Worm (Caenorhabditis elegans): Measurements from ENCODE around the gene R11E3.2.

R11E3.2 gene

ce11 chrIV:4810377-4810984, 38.6 kb downstream of the R11E3.2 start, which contains the start of gene eif-1.A (continued):
- TF ChIP-seq unc-98 (GFP tag; IDR thresholded peaks at IDR 0.05) (no peak), blmp-1 (tag; optimal IDR thresholded peaks at IDR 0.05) (no peak), ces-1 (GFP tag; optimal IDR thresholded peaks at IDR 0.05) (no peak), egl-13 (tag; optimal IDR thresholded peaks at IDR 0.05) (peak; percentile 13), lsy-2 (tag; optimal IDR thresholded peaks at IDR 0.05) (peak; percentile 63 to 85), lin-14 (GFP tag; optimal IDR thresholded peaks at IDR 0.05) (no peak), zag-1 (tag; optimal IDR thresholded peaks at IDR 0.05) (no peak), fkh-8 (tag; optimal IDR thresholded peaks at IDR 0.05) (peak; percentile 34), ceh-8 (GFP tag; optimal IDR thresholded peaks at IDR 0.05) (no peak), nhr-237 (tag; optimal IDR thresholded peaks at IDR 0.05) (no peak), xbp-1 (tag; optimal IDR thresholded peaks at IDR 0.05) (peak; percentile 45), ceh-88 (GFP tag; IDR thresholded peaks at IDR 0.05) (no peak), rnt-1 (tag; optimal IDR thresholded peaks at IDR 0.05) (peak; percentile 51), skn-1 (tag; optimal IDR thresholded peaks at IDR 0.05) (peak; percentile 81), ztf-11 (tag; optimal IDR thresholded peaks at IDR 0.05) (no peak)

DNA sequence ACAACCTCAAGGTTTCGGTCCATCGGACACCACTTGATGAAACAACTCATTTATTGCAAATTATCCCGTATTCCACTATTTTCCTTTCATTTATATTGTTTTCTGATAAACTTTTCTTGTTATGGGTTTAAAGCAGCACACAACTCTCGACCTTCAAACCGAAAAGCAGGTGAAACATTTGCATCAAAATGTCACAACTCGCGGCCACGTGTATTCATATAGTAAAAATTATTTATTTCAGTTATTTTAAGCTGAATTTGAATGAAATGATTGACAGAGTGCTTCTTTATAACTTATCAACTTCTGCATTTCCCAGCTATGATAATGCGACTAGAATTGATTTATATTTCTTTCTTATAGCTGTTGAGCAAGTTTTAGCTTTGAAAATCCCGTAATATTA, 40.0 kb downstream of the R11E3.2 start, which contains the start of gene srw-95:
Gene srw-95 (plus strand): TSS at position 213 of the 400 bp plus-strand sequence.
- TF ChIP-seq lin-13 (GFP tag; optimal IDR thresholded peaks at IDR 0.05) (no peak), efl-1 (optimal IDR thresholded peaks at IDR 0.05) (no peak), efl-1 (GFP tag; optimal IDR thresholded peaks at IDR 0.05 in 1 of 2) (peak in 1 of 2 experiments; percentile 83)

ce11 chrIV:4814185-4814584, 42.3 kb downstream of the R11E3.2 start, which contains the start of gene srw-94:
TSS of gene srw-94 (plus strand) at chrIV:4814485.
- TF ChIP-seq snu-23 (GFP tag; optimal IDR thresholded peaks at IDR 0.05): no peak
- no peak for TF ChIP-seq nhr-12 (tag; optimal IDR thresholded peaks at IDR 0.05)
- no peak for TF ChIP-seq nhr-71 (tag; optimal IDR thresholded peaks at IDR 0.05)

DNA sequence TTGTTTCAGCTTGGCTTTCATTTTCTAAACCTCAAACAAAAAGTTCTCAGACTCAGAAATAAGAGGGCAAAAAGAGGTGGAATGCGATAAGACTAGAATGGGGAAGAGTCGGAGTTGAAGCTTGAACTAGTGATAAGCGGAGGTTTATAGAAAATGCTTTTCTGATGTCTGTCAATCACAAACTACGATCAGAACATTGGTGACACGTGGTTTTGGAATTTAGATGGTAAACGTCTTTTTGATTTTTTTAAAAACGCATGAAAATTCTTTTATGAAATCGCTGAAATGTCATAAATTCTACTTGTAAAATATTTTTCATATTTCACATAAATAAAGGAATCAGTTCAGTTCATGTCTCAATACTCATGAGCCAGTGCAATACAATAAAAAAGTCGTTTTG, 49.2 kb downstream of the R11E3.2 start, which contains the start of gene H06H21.8:
Gene H06H21.8 (minus strand): TSS at position 78 of the 400 bp plus-strand sequence.
- TF ChIP-seq ets-5 (GFP tag; IDR thresholded peaks at IDR 0.05) (no peak), tlp-1 (tag; optimal IDR thresholded peaks at IDR 0.05) (no peak), unc-98 (GFP tag; IDR thresholded peaks at IDR 0.05) (no peak), nhr-77 (tag; optimal IDR thresholded peaks at IDR 0.05) (no peak), lin-35 (GFP tag; optimal IDR thresholded peaks at IDR 0.05) (peak in 1 of 2 experiments; percentile 11), hlh-4 (tag; optimal IDR thresholded peaks at IDR 0.05) (no peak), snu-23 (GFP tag; optimal IDR thresholded peaks at IDR 0.05) (no peak), nhr-71 (tag; optimal IDR thresholded peaks at IDR 0.05) (no peak), aly-2 (tag; optimal IDR thresholded peaks at IDR 0.05) (no peak), mef-2 (tag; optimal IDR thresholded peaks at IDR 0.05) (no peak), lin-13 (GFP tag; optimal IDR thresholded peaks at IDR 0.05) (no peak), unc-30 (tag; optimal IDR thresholded peaks at IDR 0.05) (no peak), nhr-11 (tag; optimal IDR thresholded peaks at IDR 0.05) (no peak), zip-4 (GFP tag; optimal IDR thresholded peaks at IDR 0.05) (no peak), unc-130 (tag; optimal IDR thresholded peaks at IDR 0.05) (no peak), lin-14 (GFP tag; optimal IDR thresholded peaks at IDR 0.05) (no peak), efl-1 (optimal IDR thresholded peaks at IDR 0.05) (no peak), efl-1 (GFP tag; optimal IDR thresholded peaks at IDR 0.05 in 1 of 2) (peak in 1 of 2 experiments; percentile 76), mep-1 (tag; optimal IDR thresholded peaks at IDR 0.05) (no peak), nhr-90 (tag; optimal IDR thresholded peaks at IDR 0.05; ENCODE audit: poor library complexity) (no peak), ama-1 (optimal IDR thresholded peaks at IDR 0.05) (no peak), ztf-11 (tag; optimal IDR thresholded peaks at IDR 0.05) (no peak), pqm-1 (tag; optimal IDR thresholded peaks at IDR 0.05) (no peak), ces-1 (GFP tag; optimal IDR thresholded peaks at IDR 0.05) (no peak), nhr-28 (tag; optimal IDR thresholded peaks at IDR 0.05) (no peak), fkh-4 (tag; optimal IDR thresholded peaks at IDR 0.05; ENCODE audit: borderline replicate concordance) (no peak), tbx-2 (tag; optimal IDR thresholded peaks at IDR 0.05) (no peak), elt-2 (tag; optimal IDR thresholded peaks at IDR 0.05) (peak; percentile 35)

Data from whole organism, L1 larva.